Worm (Caenorhabditis elegans): ENCODE results near the gene Y46B2A.4.
A peak's percentile ranks its signal among the peaks of the same experiment; 100 is the strongest.

Y46B2A.4 gene

ce11 chrII:888024-888423 is 26.4 kb downstream of the Y46B2A.4 start, which contains the start of gene T07D3.4 (continued):
- TF ChIP-seq ZK546.5 (tag; optimal IDR thresholded peaks at IDR 0.05) (no peak), pha-4 (GFP tag; IDR thresholded peaks at IDR 0.05) (no peak), pha-4 (tag; optimal IDR thresholded peaks at IDR 0.05) (no peak), fkh-10 (GFP tag; optimal IDR thresholded peaks at IDR 0.05) (no peak), zfp-2 (tag; optimal IDR thresholded peaks at IDR 0.05) (no peak), zip-2 (tag; optimal IDR thresholded peaks at IDR 0.05) (no peak), madf-9 (GFP tag; conservative IDR thresholded peaks at IDR 0.05) (no peak), php-3 (GFP tag; IDR thresholded peaks at IDR 0.05) (no peak), ctbp-1 (GFP tag; IDR thresholded peaks at IDR 0.05) (no peak), tra-1 (GFP tag; IDR thresholded peaks at IDR 0.05) (no peak), hlh-11 (tag; optimal IDR thresholded peaks at IDR 0.05) (peak; percentile 54), ceh-62 (tag; optimal IDR thresholded peaks at IDR 0.05) (no peak), duxl-1 (tag; optimal IDR thresholded peaks at IDR 0.05; ENCODE audit: poor library complexity) (no peak), attf-4 (tag; optimal IDR thresholded peaks at IDR 0.05) (no peak), rbr-2 (tag; optimal IDR thresholded peaks at IDR 0.05) (no peak), egl-27 (tag; optimal IDR thresholded peaks at IDR 0.05) (no peak), spr-3 (GFP tag; optimal IDR thresholded peaks at IDR 0.05) (no peak), nhr-76 (tag; optimal IDR thresholded peaks at IDR 0.05) (no peak), T26A8.4 (GFP tag; IDR thresholded peaks at IDR 0.05) (no peak), daf-19 (GFP tag; conservative IDR thresholded peaks at IDR 0.05) (no peak), unc-39 (tag; optimal IDR thresholded peaks at IDR 0.05) (no peak), nhr-11 (tag; optimal IDR thresholded peaks at IDR 0.05) (no peak), mes-2 (tag; optimal IDR thresholded peaks at IDR 0.05; ENCODE audit: poor library complexity, severe bottlenecking) (no peak), mep-1 (tag; optimal IDR thresholded peaks at IDR 0.05) (no peak), lsy-2 (tag; optimal IDR thresholded peaks at IDR 0.05) (no peak), nhr-111 (GFP tag; optimal IDR thresholded peaks at IDR 0.05) (no peak), cey-2 (tag; optimal IDR thresholded peaks at IDR 0.05; ENCODE audit: borderline replicate concordance, insufficient read depth) (no peak), ceh-44 (GFP tag; IDR thresholded peaks at IDR 0.05) (no peak), unc-62 (GFP tag; optimal IDR thresholded peaks at IDR 0.05 in 1 of 2) (no peak), unc-62 (tag; optimal IDR thresholded peaks at IDR 0.05) (no peak), lin-38 (GFP tag; IDR thresholded peaks at IDR 0.05) (no peak), Y75B8A.6 (GFP tag; IDR thresholded peaks at IDR 0.05) (no peak), sdz-12 (GFP tag; optimal IDR thresholded peaks at IDR 0.05) (no peak), mdt-29 (GFP tag; IDR thresholded peaks at IDR 0.05) (no peak), dve-1 (tag; optimal IDR thresholded peaks at IDR 0.05; ENCODE audit: insufficient read depth) (peak; percentile 29), saeg-2 (GFP tag; IDR thresholded peaks at IDR 0.05) (no peak), lin-15B (tag; optimal IDR thresholded peaks at IDR 0.05) (no peak), lin-13 (GFP tag; optimal IDR thresholded peaks at IDR 0.05) (no peak), pqm-1 (tag; optimal IDR thresholded peaks at IDR 0.05) (peak; percentile 67), ceh-32 (tag; optimal IDR thresholded peaks at IDR 0.05; ENCODE audit: poor library complexity) (no peak), nhr-10 (tag; optimal IDR thresholded peaks at IDR 0.05) (no peak)

DNA sequence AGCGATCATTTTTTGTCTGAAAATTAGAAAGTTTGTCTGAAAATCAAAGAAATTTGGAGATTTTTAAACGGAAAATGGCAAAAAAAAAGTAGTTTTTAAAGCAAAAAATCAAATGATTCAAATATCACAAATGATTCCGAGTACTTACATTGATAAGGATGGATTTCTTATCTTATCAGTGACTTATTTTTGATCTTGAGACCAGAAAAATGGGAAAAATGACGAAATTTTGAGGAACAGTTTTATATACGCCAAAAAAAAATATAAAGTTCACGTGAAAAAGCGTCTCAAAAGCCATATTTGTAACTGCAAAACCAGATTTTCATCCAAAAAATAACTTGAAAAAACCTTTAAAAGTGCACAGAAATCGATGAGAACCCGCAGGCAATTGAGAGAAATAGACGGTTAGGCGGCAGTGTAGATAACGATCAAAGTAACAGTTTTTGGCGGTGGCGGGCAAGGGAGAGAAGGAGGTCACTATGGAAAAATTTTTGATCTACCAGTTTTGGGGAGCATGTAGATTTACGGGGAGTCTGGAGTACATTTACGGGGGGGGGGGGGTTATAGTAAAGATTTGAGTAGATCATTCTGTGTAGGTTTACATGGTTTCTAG is 39.2 kb downstream of the Y46B2A.4 start, which contains the start of gene T07D3.9:
Gene T07D3.9, minus strand, starts transcription at position 194 of the 613 bp plus-strand sequence.
- TF ChIP-seq ceh-32 (tag; optimal IDR thresholded peaks at IDR 0.05; ENCODE audit: poor library complexity) (no peak), vab-7 (GFP tag; IDR thresholded peaks at IDR 0.05) (no peak), tra-1 (GFP tag; IDR thresholded peaks at IDR 0.05) (no peak), nhr-77 (tag; optimal IDR thresholded peaks at IDR 0.05) (no peak), lin-29 (GFP tag; IDR thresholded peaks at IDR 0.05) (no peak), ceh-44 (GFP tag; IDR thresholded peaks at IDR 0.05) (no peak), pqm-1 (tag; optimal IDR thresholded peaks at IDR 0.05) (peak; percentile 66), ztf-11 (tag; optimal IDR thresholded peaks at IDR 0.05) (no peak), nhr-111 (GFP tag; optimal IDR thresholded peaks at IDR 0.05) (no peak), nhr-28 (tag; optimal IDR thresholded peaks at IDR 0.05) (peak; percentile 58), zag-1 (tag; optimal IDR thresholded peaks at IDR 0.05) (no peak), hlh-11 (tag; optimal IDR thresholded peaks at IDR 0.05) (peak; percentile 37), nhr-10 (tag; optimal IDR thresholded peaks at IDR 0.05) (peak; percentile 30), dmd-6 (GFP tag; IDR thresholded peaks at IDR 0.05) (peak; percentile 83)
